Worm (Caenorhabditis elegans) whole organism, mixed stage, embryonic: ENCODE measurements around the gene cyp-34A10.

Source experiments
- blmp-1 ChIP-seq: fragments of 150-350 bp; optimal IDR thresholded peaks from 2 replicates; lab custom pipeline; 2014; ENCODE audit warnings: missing biosample characterization, missing genetic modification characterization
- lsy-2 ChIP-seq: fragments of 150-350 bp; optimal IDR thresholded peaks from 2 replicates; lab custom pipeline; 2014; ENCODE audit warnings: missing biosample characterization, missing genetic modification characterization
- nhr-28 ChIP-seq: fragments of 150-350 bp; optimal IDR thresholded peaks from 2 replicates; lab custom pipeline; 2014; ENCODE audit warnings: missing biosample characterization, missing genetic modification characterization
- zip-8 ChIP-seq: fragments of 150-350 bp; optimal IDR thresholded peaks from 2 replicates; lab custom pipeline; 2014; ENCODE audit warnings: missing biosample characterization, missing genetic modification characterization

ce11 chrV:3976964-3977363 lies 4.2 kb upstream of the cyp-34A10 start, which contains the start of gene str-83:
- no peak for TF ChIP-seq lsy-2 (tag; lab: Kevin White, UChicago)
- TF ChIP-seq blmp-1 (tag; lab: Kevin White, UChicago) = no peak
- TF ChIP-seq zip-8 = no peak
- TF ChIP-seq nhr-28 = no peak
